Fruit fly (Drosophila melanogaster) Kc167 (cell line): Measurements from ENCODE around the gene Ptpmeg.

ENCODE experiments used
- Myc ChIP-seq: fragments of >200 bp; optimal IDR thresholded peaks from 2 replicates; lab custom pipeline; 2017; ENCODE audit warnings: missing external identifiers
- Sin3A ChIP-seq: fragments of >200 bp; optimal IDR thresholded peaks from 2 replicates; lab custom pipeline; 2018; ENCODE audit warnings: missing external identifiers
- h ChIP-seq: fragments of >200 bp; optimal IDR thresholded peaks from 3 replicates; lab custom pipeline; 2018; ENCODE audit warnings: missing external identifiers
- insv ChIP-seq: fragments of >200 bp; optimal IDR thresholded peaks from 3 replicates; lab custom pipeline; 2018; ENCODE audit warnings: missing external identifiers
- psq ChIP-seq: fragments of >200 bp; optimal IDR thresholded peaks from 2 replicates; lab custom pipeline; 2017; ENCODE audit warnings: missing external identifiers
- ttk ChIP-seq: sonication (Bioruptor generic); optimal IDR thresholded peaks from 2 replicates; lab custom pipeline; 2017; ENCODE audit warnings: missing external identifiers

dm6 chr3L:395192-395591 is 67.3 kb downstream of the Ptpmeg start:
- TF ChIP-seq psq (lab: Kevin White, UChicago) (no peak), Sin3A (no peak), insv (lab: Kevin White, UChicago) (no peak), h (lab: Kevin White, UChicago) (no peak), ttk (lab: Kevin White, UChicago) (no peak), Myc (lab: Kevin White, UChicago) (no peak)
